Worm (Caenorhabditis elegans): ENCODE data around the gene lips-7.
"Not testable (repeated sequence)": the region's sequence is repeated elsewhere in the genome, so short reads cannot be mapped to it uniquely, and the experiment has no call there.

lips-7 gene

ce11 chrII:584321-584848 lies 32.7 kb downstream of the lips-7 start, which contains the start of the genes W08F4.12 and W08F4.13:
TSS of gene W08F4.12 (minus strand) at chrII:584421.
TSS of gene W08F4.13 (plus strand) at chrII:584798.
- no peak for TF ChIP-seq egl-13 (tag; optimal IDR thresholded peaks at IDR 0.05)
- TF ChIP-seq dsc-1 (tag; optimal IDR thresholded peaks at IDR 0.05): no peak
- TF ChIP-seq unc-98 (GFP tag; IDR thresholded peaks at IDR 0.05): no peak
- TF ChIP-seq grh-1 (GFP tag; IDR thresholded peaks at IDR 0.05): no peak
- no peak for TF ChIP-seq nhr-90 (tag; optimal IDR thresholded peaks at IDR 0.05; ENCODE audit: poor library complexity)
- TF ChIP-seq efl-3 (GFP tag; optimal IDR thresholded peaks at IDR 0.05): no peak

ce11 chrII:587533-587932 lies 35.9 kb downstream of the lips-7 start, which contains the start of gene fbxb-34:
TSS of gene fbxb-34 (plus strand) at chrII:587833.
- TF ChIP-seq pag-3 (tag; optimal IDR thresholded peaks at IDR 0.05; ENCODE audit: borderline replicate concordance, insufficient read depth): no peak
- no peak for TF ChIP-seq Y116A8C.19 (tag; optimal IDR thresholded peaks at IDR 0.05; ENCODE audit: borderline replicate concordance)
- TF ChIP-seq mep-1 (tag; optimal IDR thresholded peaks at IDR 0.05): no peak
- no peak for TF ChIP-seq ets-5 (GFP tag; IDR thresholded peaks at IDR 0.05)
- no peak for TF ChIP-seq elt-3 (tag; optimal IDR thresholded peaks at IDR 0.05)
- TF ChIP-seq ztf-4 (tag; optimal IDR thresholded peaks at IDR 0.05): no peak
- TF ChIP-seq unc-62 (GFP tag; optimal IDR thresholded peaks at IDR 0.05): no peak

ce11 chrII:591110-591509 lies 39.5 kb downstream of the lips-7 start, which contains the start of gene W08F4.10:
TSS of gene W08F4.10 (minus strand) at chrII:591210.
- TF ChIP-seq efl-1 (optimal IDR thresholded peaks at IDR 0.05) (no peak), efl-1 (GFP tag; optimal IDR thresholded peaks at IDR 0.05 in 1 of 2) (peak in 1 of 2 experiments; percentile 13), ceh-63 (GFP tag; optimal IDR thresholded peaks at IDR 0.05) (no peak), egl-27 (tag; optimal IDR thresholded peaks at IDR 0.05) (no peak), mdl-1 (tag; optimal IDR thresholded peaks at IDR 0.05) (no peak), tbx-2 (tag; optimal IDR thresholded peaks at IDR 0.05) (no peak)

- TF ChIP-seq lir-3 (tag; optimal IDR thresholded peaks at IDR 0.05; ENCODE audit: poor library complexity); lin-35 (GFP tag; optimal IDR thresholded peaks at IDR 0.05); nhr-77 (tag; optimal IDR thresholded peaks at IDR 0.05): not testable (repeated sequence)
Measured at ce11 chrII:593221-593620, 41.6 kb downstream of the lips-7 start, which contains the start of gene W08F4.1. TSS of gene W08F4.1 (plus strand) at chrII:593521.

- no peak for TF ChIP-seq lsy-2 (tag; optimal IDR thresholded peaks at IDR 0.05)
- TF ChIP-seq efl-1 (optimal IDR thresholded peaks at IDR 0.05): no peak
- peak in 1 of 2 experiments; percentile 49 for TF ChIP-seq efl-1 (GFP tag; optimal IDR thresholded peaks at IDR 0.05 in 1 of 2)
- no peak for TF ChIP-seq xbp-1 (tag; optimal IDR thresholded peaks at IDR 0.05)
- no peak for TF ChIP-seq lin-15B (tag; optimal IDR thresholded peaks at IDR 0.05)
- TF ChIP-seq hpl-2 (GFP tag; optimal IDR thresholded peaks at IDR 0.05): no peak
Measured at ce11 chrII:596702-597101, 45.0 kb downstream of the lips-7 start.

ce11 chrII:601305-601704 lies 49.7 kb downstream of the lips-7 start:
- TF ChIP-seq lin-35 (GFP tag; optimal IDR thresholded peaks at IDR 0.05): peak; percentile 26 to 51
- TF ChIP-seq hlh-4 (tag; optimal IDR thresholded peaks at IDR 0.05): no peak
- TF ChIP-seq efl-1 (optimal IDR thresholded peaks at IDR 0.05): peak; percentile 53 to 57
- peak; percentile 39 to 93 for TF ChIP-seq efl-1 (GFP tag; optimal IDR thresholded peaks at IDR 0.05 in 1 of 2)
- no peak for TF ChIP-seq C04F5.9 (tag; optimal IDR thresholded peaks at IDR 0.05)
- TF ChIP-seq fkh-4 (tag; optimal IDR thresholded peaks at IDR 0.05; ENCODE audit: borderline replicate concordance): no peak
- TF ChIP-seq Y116A8C.19 (tag; optimal IDR thresholded peaks at IDR 0.05; ENCODE audit: borderline replicate concordance): no peak
- peak; percentile 45 for TF ChIP-seq skn-1 (tag; optimal IDR thresholded peaks at IDR 0.05)
- TF ChIP-seq efl-3 (GFP tag; optimal IDR thresholded peaks at IDR 0.05): no peak
- TF ChIP-seq rnt-1 (tag; optimal IDR thresholded peaks at IDR 0.05): no peak
- TF ChIP-seq C16A3.4 (tag; optimal IDR thresholded peaks at IDR 0.05): no peak
- peak; percentile 35 for TF ChIP-seq egl-13 (tag; optimal IDR thresholded peaks at IDR 0.05)
- TF ChIP-seq nhr-20 (tag; optimal IDR thresholded peaks at IDR 0.05): peak; percentile 29
- no peak for TF ChIP-seq fkh-10 (GFP tag; optimal IDR thresholded peaks at IDR 0.05)
- no peak for TF ChIP-seq C34B4.2 (tag; optimal IDR thresholded peaks at IDR 0.05)
- peak; percentile 71 for TF ChIP-seq lin-14 (GFP tag; optimal IDR thresholded peaks at IDR 0.05)
- peak; percentile 38 for TF ChIP-seq lin-13 (GFP tag; optimal IDR thresholded peaks at IDR 0.05)
- TF ChIP-seq nhr-90 (tag; optimal IDR thresholded peaks at IDR 0.05; ENCODE audit: poor library complexity): peak; percentile 10
- TF ChIP-seq nhr-84 (tag; optimal IDR thresholded peaks at IDR 0.05): no peak
- TF ChIP-seq lir-3 (tag; optimal IDR thresholded peaks at IDR 0.05; ENCODE audit: poor library complexity): peak; percentile 31
- peak; percentile 60 for TF ChIP-seq nhr-47 (tag; optimal IDR thresholded peaks at IDR 0.05)
- TF ChIP-seq ztf-4 (tag; optimal IDR thresholded peaks at IDR 0.05): no peak
- TF ChIP-seq mdl-1 (tag; optimal IDR thresholded peaks at IDR 0.05): peak in 1 of 2 experiments; percentile 44
- TF ChIP-seq xbp-1 (tag; optimal IDR thresholded peaks at IDR 0.05): peak; percentile 34
- TF ChIP-seq zip-4 (GFP tag; optimal IDR thresholded peaks at IDR 0.05): no peak
